Fruit fly (Drosophila melanogaster) whole organism, wandering third instar larva: ENCODE measurements around the gene Spn28Da.
A peak's percentile ranks its signal among the peaks of the same experiment; 100 is the strongest.

ENCODE experiments used
- Abd-B ChIP-seq: fragments of >200 bp; optimal IDR thresholded peaks from 2 replicates; lab custom pipeline; 2017; ENCODE audit warnings: missing biosample characterization, missing genetic modification characterization
- CG9705 ChIP-seq: fragments of 200-800 bp; sonication (Bioruptor generic); optimal IDR thresholded peaks from 2 replicates; lab custom pipeline; 2018; ENCODE audit warnings: missing biosample characterization, mild to moderate bottlenecking, missing genetic modification characterization
- CrebA ChIP-seq: fragments of 200-800 bp; sonication (Bioruptor generic); optimal IDR thresholded peaks from 2 replicates; lab custom pipeline; 2016; ENCODE audit warnings: missing biosample characterization, mild to moderate bottlenecking, missing genetic modification characterization, borderline replicate concordance
- Dfd ChIP-seq: fragments of >200 bp; optimal IDR thresholded peaks from 2 replicates; lab custom pipeline; 2017; ENCODE audit warnings: missing biosample characterization, missing genetic modification characterization
- Dif ChIP-seq: fragments of 200-275, 200-300 bp; sonication (Bioruptor generic); optimal IDR thresholded peaks from 2 replicates; lab custom pipeline; 2018; ENCODE audit warnings: missing biosample characterization, missing genetic modification characterization; ENCODE audit not compliant: partially characterized antibody
- HLH106 ChIP-seq: fragments of 200-800 bp; optimal IDR thresholded peaks from 3 replicates; lab custom pipeline; 2019; ENCODE audit warnings: missing biosample characterization, mild to moderate bottlenecking, missing genetic modification characterization, moderate library complexity
- Hnf4 ChIP-seq: fragments of 200-800 bp; sonication (Bioruptor generic); optimal IDR thresholded peaks from 2 replicates; lab custom pipeline; 2016; ENCODE audit warnings: missing biosample characterization, mild to moderate bottlenecking, missing genetic modification characterization
- Hr78 ChIP-seq: fragments of >200 bp; optimal IDR thresholded peaks from 2 replicates; lab custom pipeline; 2017; ENCODE audit warnings: missing biosample characterization, missing genetic modification characterization
- Hr83 ChIP-seq: fragments of 200-300 bp; sonication (Bioruptor generic); optimal IDR thresholded peaks from 2 replicates; lab custom pipeline; 2016; ENCODE audit warnings: missing biosample characterization, mild to moderate bottlenecking, missing genetic modification characterization, moderate library complexity; ENCODE audit not compliant: poor library complexity, severe bottlenecking
- Jra ChIP-seq: sonication (Bioruptor generic); optimal IDR thresholded peaks from 2 replicates; lab custom pipeline; 2016; ENCODE audit warnings: missing biosample characterization, missing genetic modification characterization
- Mio ChIP-seq: sonication (Bioruptor generic); optimal IDR thresholded peaks from 2 replicates; lab custom pipeline; 2016; ENCODE audit warnings: missing biosample characterization, missing genetic modification characterization
- Myc ChIP-seq: fragments of >200 bp; optimal IDR thresholded peaks from 2 replicates; lab custom pipeline; 2017
- N ChIP-seq: fragments of >200 bp; optimal IDR thresholded peaks from 2 replicates; lab custom pipeline; 2018; ENCODE audit warnings: missing biosample characterization, missing external identifiers, missing genetic modification characterization
- OdsH ChIP-seq: fragments of 200-800 bp; sonication (Bioruptor generic); optimal IDR thresholded peaks from 2 replicates; lab custom pipeline; 2016; ENCODE audit warnings: missing biosample characterization, mild to moderate bottlenecking, missing genetic modification characterization
- Rel ChIP-seq, 2 experiments: fragments of 200-800 bp; sonication (Bioruptor generic) in 1 of 2; optimal IDR thresholded peaks; 2 replicates in 1 of 2; 3 replicates in 1 of 2; lab custom pipeline; 2016 to 2019; ENCODE audit warnings: mild to moderate bottlenecking in 2 of 2, missing biosample characterization in 2 of 2, missing genetic modification characterization in 2 of 2, moderate library complexity in 1 of 2
- Sp1 ChIP-seq: fragments of 200-800 bp; sonication (Bioruptor generic); optimal IDR thresholded peaks from 3 replicates; lab custom pipeline; 2019; ENCODE audit warnings: missing biosample characterization, mild to moderate bottlenecking, missing genetic modification characterization, moderate library complexity
- Vsx2 ChIP-seq: fragments of 200-300, 225-300 bp; sonication (Bioruptor generic); optimal IDR thresholded peaks from 2 replicates; lab custom pipeline; 2018; ENCODE audit warnings: missing biosample characterization, missing genetic modification characterization; ENCODE audit not compliant: partially characterized antibody
- br ChIP-seq: fragments of 200-800 bp; sonication (Bioruptor generic); optimal IDR thresholded peaks from 2 replicates; lab custom pipeline; 2016; ENCODE audit warnings: missing biosample characterization, missing genetic modification characterization
- brk ChIP-seq: fragments of 200-800 bp; sonication (Bioruptor generic); optimal IDR thresholded peaks from 2 replicates; lab custom pipeline; 2016; ENCODE audit warnings: missing biosample characterization, mild to moderate bottlenecking, missing genetic modification characterization
- dl ChIP-seq, 2 experiments: fragments of 175-275, 200-275 bp in 1 of 2; fragments of 200-275 bp in 1 of 2; sonication (Bioruptor generic); optimal IDR thresholded peaks; lab custom pipeline; 2018; ENCODE audit warnings: mild to moderate bottlenecking in 2 of 2, missing biosample characterization in 2 of 2, missing genetic modification characterization in 2 of 2, moderate library complexity in 2 of 2; ENCODE audit not compliant: partially characterized antibody in 2 of 2, insufficient read depth in 1 of 2
- dmrt93B ChIP-seq: fragments of 200-800 bp; sonication (Bioruptor generic); optimal IDR thresholded peaks from 2 replicates; lab custom pipeline; 2018; ENCODE audit warnings: missing biosample characterization, mild to moderate bottlenecking, missing genetic modification characterization
- dsf ChIP-seq: sonication (Bioruptor generic); optimal IDR thresholded peaks from 2 replicates; lab custom pipeline; 2016; ENCODE audit warnings: missing biosample characterization, missing genetic modification characterization, borderline replicate concordance
- ey ChIP-seq: fragments of 200-800 bp; sonication (Bioruptor generic); optimal IDR thresholded peaks from 2 replicates; lab custom pipeline; 2016; ENCODE audit warnings: missing biosample characterization, missing genetic modification characterization
- foxo ChIP-seq, 2 experiments: fragments of 200-800 bp; sonication (Bioruptor generic); optimal IDR thresholded peaks; 2 replicates in 1 of 2; 3 replicates in 1 of 2; lab custom pipeline; 2016 to 2017; ENCODE audit warnings: missing biosample characterization in 2 of 2, missing genetic modification characterization in 2 of 2
- fru ChIP-seq: fragments of 200-800 bp; sonication (Bioruptor generic); optimal IDR thresholded peaks from 3 replicates; lab custom pipeline; 2016; ENCODE audit warnings: missing biosample characterization, mild to moderate bottlenecking, missing genetic modification characterization
- h ChIP-seq: fragments of 200-800 bp; sonication (Bioruptor generic); optimal IDR thresholded peaks from 3 replicates; lab custom pipeline; 2016; ENCODE audit warnings: missing biosample characterization, mild to moderate bottlenecking, missing genetic modification characterization
- jim ChIP-seq: fragments of 175-275, 200-325 bp; sonication (Bioruptor generic); optimal IDR thresholded peaks from 2 replicates; lab custom pipeline; 2016; ENCODE audit warnings: missing biosample characterization, mild to moderate bottlenecking, missing genetic modification characterization
- lola ChIP-seq: fragments of >200 bp; optimal IDR thresholded peaks from 2 replicates; lab custom pipeline; 2017; ENCODE audit warnings: missing biosample characterization, missing genetic modification characterization
- pan ChIP-seq: fragments of >200 bp; optimal IDR thresholded peaks from 2 replicates; lab custom pipeline; 2017
- psq ChIP-seq: fragments of 200-800 bp; sonication (Bioruptor generic); optimal IDR thresholded peaks from 3 replicates; lab custom pipeline; 2017; ENCODE audit warnings: missing biosample characterization, mild to moderate bottlenecking, missing genetic modification characterization, moderate library complexity
- rgr ChIP-seq: fragments of 200-800 bp; sonication (Bioruptor generic); optimal IDR thresholded peaks from 3 replicates; lab custom pipeline; 2016; ENCODE audit warnings: missing biosample characterization, mild to moderate bottlenecking, missing genetic modification characterization
- sage ChIP-seq: fragments of 200-800 bp; sonication (Bioruptor generic); optimal IDR thresholded peaks from 2 replicates; lab custom pipeline; 2016; ENCODE audit warnings: missing biosample characterization, mild to moderate bottlenecking, missing genetic modification characterization
- sv ChIP-seq: fragments of 200-800 bp; sonication (Bioruptor generic); optimal IDR thresholded peaks from 3 replicates; lab custom pipeline; 2016; ENCODE audit warnings: missing biosample characterization, missing genetic modification characterization
- tai ChIP-seq: sonication (Bioruptor generic); optimal IDR thresholded peaks from 2 replicates; lab custom pipeline; 2016; ENCODE audit warnings: missing biosample characterization, missing genetic modification characterization
- usp ChIP-seq: fragments of >200 bp; optimal IDR thresholded peaks from 2 replicates; lab custom pipeline; 2017; ENCODE audit warnings: missing biosample characterization, missing genetic modification characterization
- woc ChIP-seq: sonication (Bioruptor generic); optimal IDR thresholded peaks from 2 replicates; lab custom pipeline; 2016; ENCODE audit warnings: missing biosample characterization, mild to moderate bottlenecking, missing genetic modification characterization

Gene Spn28Da

DNA sequence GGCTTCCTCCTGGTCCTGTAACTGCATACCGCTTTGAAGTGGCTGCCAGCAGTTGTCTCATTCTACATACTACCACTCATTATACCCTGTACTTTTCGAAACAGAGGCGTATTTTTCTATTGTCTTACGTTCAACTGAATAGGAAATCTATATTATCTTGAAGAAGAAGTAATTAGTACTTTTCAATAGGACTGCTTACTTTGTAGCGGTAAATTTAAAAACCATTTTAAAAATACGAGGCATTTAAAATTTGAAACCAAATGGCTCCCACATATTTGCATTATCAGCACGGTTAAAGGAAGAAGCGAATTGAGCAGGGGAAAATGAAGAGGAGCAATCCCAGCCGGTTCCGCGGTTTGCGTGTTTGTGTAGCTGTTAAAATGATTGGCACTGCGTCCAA lies 8.3 kb upstream of the Spn28Da start:
- peak; percentile 53 for TF ChIP-seq woc (GFP tag; lab: Kevin White, UChicago)
- TF ChIP-seq CrebA (GFP tag; lab: Kevin White, UChicago) = no peak
- no peak for TF ChIP-seq dsf (GFP tag; lab: Kevin White, UChicago)
- TF ChIP-seq Sp1 (GFP tag; lab: Kevin White, UChicago) = no peak
- TF ChIP-seq foxo (GFP tag; optimal IDR thresholded peaks at IDR 0.05; lab: Kevin White, UChicago) = peak in 1 of 2 experiments; percentile 54
- no peak for TF ChIP-seq Vsx2 (GFP tag; lab: Kevin White, UChicago)
- TF ChIP-seq Hr78 (GFP tag; lab: Kevin White, UChicago) = no peak
- no peak for TF ChIP-seq brk (GFP tag; lab: Kevin White, UChicago)
- TF ChIP-seq N (GFP tag; lab: Kevin White, UChicago) = no peak
- no peak for TF ChIP-seq jim (GFP tag; lab: Kevin White, UChicago)
- TF ChIP-seq Mio (GFP tag; lab: Kevin White, UChicago) = no peak
- no peak for TF ChIP-seq dl (GFP tag; optimal IDR thresholded peaks at IDR 0.05; lab: Kevin White, UChicago; ENCODE audit: insufficient read depth in 1 of 2, partially characterized antibody in 2 of 2)
- TF ChIP-seq sage (GFP tag; lab: Kevin White, UChicago) = no peak
- TF ChIP-seq Abd-B (GFP tag; lab: Kevin White, UChicago) = no peak
- peak; percentile 21 for TF ChIP-seq HLH106
- no peak for TF ChIP-seq Hnf4
- peak; percentile 21 for TF ChIP-seq OdsH (GFP tag; lab: Kevin White, UChicago)
- no peak for TF ChIP-seq CG9705
- peak; percentile 25 for TF ChIP-seq rgr (GFP tag; lab: Kevin White, UChicago)
- TF ChIP-seq sv (GFP tag; lab: Kevin White, UChicago) = no peak
- peak; percentile 4 for TF ChIP-seq dmrt93B
- peak; percentile 57 for TF ChIP-seq fru (GFP tag; lab: Kevin White, UChicago)
- no peak for TF ChIP-seq Hr83 (GFP tag; lab: Kevin White, UChicago)
- no peak for TF ChIP-seq Myc (lab: Kevin White, UChicago)
- peak; percentile 25 for TF ChIP-seq psq (GFP tag; lab: Kevin White, UChicago)
- TF ChIP-seq Dif (GFP tag; lab: Kevin White, UChicago) = no peak
- TF ChIP-seq h (GFP tag; lab: Kevin White, UChicago) = peak; percentile 68
- no peak for TF ChIP-seq lola
- TF ChIP-seq Rel (GFP tag; optimal IDR thresholded peaks at IDR 0.05; lab: Kevin White, UChicago) = no peak
- no peak for TF ChIP-seq Rel (tag; optimal IDR thresholded peaks at IDR 0.05; lab: Kevin White, UChicago)
- no peak for TF ChIP-seq pan (lab: Kevin White, UChicago)
- no peak for TF ChIP-seq br
- peak; percentile 44 for TF ChIP-seq ey (GFP tag; lab: Kevin White, UChicago)

DNA sequence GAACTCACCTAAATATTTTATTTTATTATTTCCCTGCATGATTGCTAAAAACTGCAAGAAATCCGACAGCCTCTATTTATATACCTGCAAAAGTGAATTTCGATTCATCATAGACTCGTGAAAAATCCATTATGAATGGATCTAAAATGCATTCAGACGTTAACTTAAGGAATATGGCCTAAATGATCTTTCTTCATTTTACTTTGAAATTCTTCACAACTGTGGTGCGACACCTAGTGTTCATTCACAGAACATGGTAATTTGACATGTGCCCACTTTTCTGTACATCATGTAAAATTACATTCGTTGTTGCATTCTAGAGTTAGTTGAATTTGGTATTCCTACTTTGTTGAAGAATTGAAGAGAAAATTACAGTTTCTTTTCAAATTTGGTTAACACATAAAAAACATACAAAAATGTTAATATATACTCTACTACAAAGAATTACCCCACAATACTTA lies 1.8 kb upstream of the Spn28Da start, which contains the start of gene Spn28Db:
Spn28Db (minus strand) TSS at position 51 of the 461 bp plus-strand sequence.
- TF ChIP-seq Abd-B (GFP tag; lab: Kevin White, UChicago) (no peak), CG9705 (no peak), dsf (GFP tag; lab: Kevin White, UChicago) (no peak), HLH106 (no peak), fru (GFP tag; lab: Kevin White, UChicago) (no peak), ey (GFP tag; lab: Kevin White, UChicago) (no peak), OdsH (GFP tag; lab: Kevin White, UChicago) (no peak), Jra (GFP tag; lab: Kevin White, UChicago) (no peak), jim (GFP tag; lab: Kevin White, UChicago) (no peak), Rel (GFP tag; optimal IDR thresholded peaks at IDR 0.05; lab: Kevin White, UChicago) (no peak), Rel (tag; optimal IDR thresholded peaks at IDR 0.05; lab: Kevin White, UChicago) (no peak), dl (GFP tag; optimal IDR thresholded peaks at IDR 0.05; lab: Kevin White, UChicago; ENCODE audit: insufficient read depth in 1 of 2, partially characterized antibody in 2 of 2) (peak in 1 of 2 experiments; percentile 18), Myc (lab: Kevin White, UChicago) (peak; percentile 47), Hnf4 (no peak), lola (no peak), Hr83 (GFP tag; lab: Kevin White, UChicago) (no peak), sage (GFP tag; lab: Kevin White, UChicago) (no peak), N (GFP tag; lab: Kevin White, UChicago) (no peak), dmrt93B (no peak), br (no peak), usp (GFP tag; lab: Kevin White, UChicago) (no peak), sv (GFP tag; lab: Kevin White, UChicago) (no peak), tai (peak; percentile 46), pan (lab: Kevin White, UChicago) (no peak), Dfd (GFP tag; lab: Kevin White, UChicago) (no peak), Vsx2 (GFP tag; lab: Kevin White, UChicago) (no peak), Hr78 (GFP tag; lab: Kevin White, UChicago) (no peak)
